Worm (Caenorhabditis elegans) whole organism, L2 larva: ENCODE measurements around the gene agt-1.

Experiments used
- aly-2 ChIP-seq: fragments of 150-350 bp; optimal IDR thresholded peaks from 2 replicates; lab custom pipeline; 2014; ENCODE audit warnings: missing biosample characterization, missing genetic modification characterization
- ama-1 ChIP-seq: fragments of 150-350 bp; optimal IDR thresholded peaks from 2 replicates; lab custom pipeline; 2018; ENCODE audit warnings: inconsistent platforms
- ceh-82 ChIP-seq: fragments of 150-350 bp; optimal IDR thresholded peaks from 2 replicates; lab custom pipeline; 2014; ENCODE audit warnings: missing biosample characterization, missing genetic modification characterization
- dmd-4 ChIP-seq: sonication (generic microtip); optimal IDR thresholded peaks from 2 replicates; lab custom pipeline; 2017; ENCODE audit warnings: missing biosample characterization, missing genetic modification characterization
- nhr-237 ChIP-seq: fragments of 150-350 bp; optimal IDR thresholded peaks from 2 replicates; lab custom pipeline; 2014; ENCODE audit warnings: missing biosample characterization, missing genetic modification characterization
- skn-1 ChIP-seq: sonication (generic microtip); optimal IDR thresholded peaks from 2 replicates; lab custom pipeline; 2017; ENCODE audit warnings: missing biosample characterization, missing genetic modification characterization
- sma-3 ChIP-seq: sonication (generic microtip); optimal IDR thresholded peaks from 2 replicates; lab custom pipeline; 2016; ENCODE audit warnings: missing genetic modification reagents, missing genetic modification characterization, missing compliant biosample characterization
- snpc-4 ChIP-seq: fragments of 150-350 bp; optimal IDR thresholded peaks from 2 replicates; lab custom pipeline; 2014; ENCODE audit warnings: missing biosample characterization, missing genetic modification characterization

DNA sequence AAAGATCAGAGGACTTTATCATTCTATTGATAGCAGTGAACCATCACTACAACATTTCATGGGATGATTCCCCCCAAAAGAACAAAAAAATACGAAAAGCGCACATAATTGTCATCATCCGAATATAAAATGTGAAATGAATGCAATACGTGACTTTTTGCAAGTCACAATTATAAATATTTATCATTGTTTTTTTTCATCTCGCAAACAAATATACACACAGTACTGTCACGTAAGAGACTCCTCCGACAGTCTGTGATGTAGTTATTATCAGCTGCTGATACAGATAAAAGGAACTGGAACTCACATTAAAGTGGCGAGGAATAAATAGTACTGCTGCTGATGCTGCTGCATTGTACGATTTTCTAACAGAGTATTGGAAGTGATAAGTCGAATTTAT lies 27.2 kb upstream of the agt-1 start:
- TF ChIP-seq ama-1 (lab: Kevin White, UChicago) (no peak), dmd-4 (tag; lab: Kevin White, UChicago) (no peak), skn-1 (peak; percentile 54), snpc-4 (tag; lab: Kevin White, UChicago) (no peak), sma-3 (GFP tag; lab: Kevin White, UChicago) (peak; percentile 20), aly-2 (tag; lab: Kevin White, UChicago) (no peak), nhr-237 (no peak), ceh-82 (tag; lab: Kevin White, UChicago) (no peak)
